Worm (Caenorhabditis elegans): ENCODE data around the gene cyp-35B3.
A peak's percentile ranks its signal among the peaks of the same experiment; 100 is the strongest.

ce11 chrV:3970410-3970809 lies 25.3 kb downstream of the cyp-35B3 start, which contains the start of gene cyp-34A9:
- TF ChIP-seq sea-2 (GFP tag; IDR thresholded peaks at IDR 0.05) = no peak
- TF ChIP-seq nfyb-1 (GFP tag; IDR thresholded peaks at IDR 0.05) = no peak
- TF ChIP-seq B0261.1 (tag; optimal IDR thresholded peaks at IDR 0.05) = no peak
- TF ChIP-seq F52B5.7 (tag; optimal IDR thresholded peaks at IDR 0.05) = no peak
- TF ChIP-seq mes-4 (tag; optimal IDR thresholded peaks at IDR 0.05) = no peak
- no peak for TF ChIP-seq ztf-6 (GFP tag; IDR thresholded peaks at IDR 0.05)
- no peak for TF ChIP-seq efl-1 (GFP tag; optimal IDR thresholded peaks at IDR 0.05)
- no peak for TF ChIP-seq F33H1.4 (GFP tag; IDR thresholded peaks at IDR 0.05)
- TF ChIP-seq T26A5.8 (tag; optimal IDR thresholded peaks at IDR 0.05) = no peak
- TF ChIP-seq ama-1 (optimal IDR thresholded peaks at IDR 0.05) = no peak
- no peak for TF ChIP-seq ama-1 (GFP tag; optimal IDR thresholded peaks at IDR 0.05)
- peak; percentile 42 for TF ChIP-seq nhr-80 (tag; optimal IDR thresholded peaks at IDR 0.05)
- TF ChIP-seq unc-130 (GFP tag; optimal IDR thresholded peaks at IDR 0.05) = no peak
- TF ChIP-seq ceh-27 (GFP tag; optimal IDR thresholded peaks at IDR 0.05) = no peak
- no peak for TF ChIP-seq pha-4 (tag; optimal IDR thresholded peaks at IDR 0.05)
